Worm (Caenorhabditis elegans): ENCODE results near the gene pps-1.

Gene pps-1

DNA sequence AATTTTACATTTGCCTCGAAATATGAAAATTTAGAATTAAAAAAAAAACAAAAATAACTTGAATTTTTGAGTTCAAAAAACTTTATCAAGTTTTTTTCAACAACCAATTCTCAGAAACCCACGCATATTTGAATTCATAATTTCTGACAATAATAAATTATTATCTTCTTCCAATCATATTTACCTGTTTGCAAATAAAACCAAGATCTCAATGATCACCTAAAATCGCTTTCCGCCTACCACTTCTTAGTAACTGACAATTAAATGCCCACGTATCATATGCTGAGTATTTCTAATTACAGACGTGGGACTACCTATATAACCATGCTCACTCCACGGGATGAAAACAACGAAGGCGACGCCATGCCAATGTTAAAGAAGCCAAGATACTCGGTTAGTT, at the start of gene pps-1:
Gene pps-1, plus strand, starts transcription at position 301 of the 400 bp plus-strand sequence.
- no peak for TF ChIP-seq lin-39 (tag; optimal IDR thresholded peaks at IDR 0.05)
- TF ChIP-seq fkh-8 (tag; optimal IDR thresholded peaks at IDR 0.05): peak; percentile 6
- peak; percentile 25 for TF ChIP-seq pax-3 (tag; optimal IDR thresholded peaks at IDR 0.05)

DNA sequence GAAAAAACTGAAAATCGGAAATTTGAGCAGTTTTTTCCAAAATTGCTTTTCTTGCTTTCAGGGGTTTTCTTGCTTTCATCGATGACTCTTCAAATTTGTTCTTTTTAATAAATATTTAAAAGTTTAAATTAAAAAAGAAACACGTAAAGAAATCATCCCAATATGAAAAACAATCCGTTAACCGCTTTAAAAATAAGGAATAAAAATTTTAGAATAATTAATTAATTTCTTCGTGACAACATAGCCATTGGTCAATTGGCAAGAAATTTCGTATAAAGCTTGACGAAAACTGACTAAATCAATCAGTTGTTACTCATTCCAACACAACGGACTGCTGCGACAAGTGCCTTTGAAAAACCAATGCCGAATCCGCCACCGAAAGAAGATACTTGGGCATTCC, 49.2 kb upstream of the pps-1 start, which contains the start of gene nsph-3.2:
Gene nsph-3.2, plus strand, starts transcription at position 301 of the 400 bp plus-strand sequence.
- TF ChIP-seq irx-1 (tag; optimal IDR thresholded peaks at IDR 0.05): no peak
- no peak for TF ChIP-seq pag-3 (tag; optimal IDR thresholded peaks at IDR 0.05; ENCODE audit: borderline replicate concordance, insufficient read depth)
- TF ChIP-seq ama-1 (optimal IDR thresholded peaks at IDR 0.05): no peak
- TF ChIP-seq tlp-1 (tag; optimal IDR thresholded peaks at IDR 0.05): no peak
- no peak for TF ChIP-seq ceh-63 (GFP tag; optimal IDR thresholded peaks at IDR 0.05)
- no peak for TF ChIP-seq lin-13 (GFP tag; optimal IDR thresholded peaks at IDR 0.05)
- no peak for TF ChIP-seq nhr-85 (tag)
- TF ChIP-seq unc-98 (GFP tag; IDR thresholded peaks at IDR 0.05): no peak
- no peak for TF ChIP-seq aly-2 (tag; optimal IDR thresholded peaks at IDR 0.05)
- no peak for TF ChIP-seq nhr-76 (tag; optimal IDR thresholded peaks at IDR 0.05)
- TF ChIP-seq hpl-2 (GFP tag; optimal IDR thresholded peaks at IDR 0.05): no peak
- no peak for TF ChIP-seq egl-27 (tag; optimal IDR thresholded peaks at IDR 0.05)
- TF ChIP-seq egl-13 (tag; optimal IDR thresholded peaks at IDR 0.05): no peak
- no peak for TF ChIP-seq sox-4 (tag; optimal IDR thresholded peaks at IDR 0.05)
- TF ChIP-seq zag-1 (tag; optimal IDR thresholded peaks at IDR 0.05): no peak
- no peak for TF ChIP-seq mep-1 (tag; optimal IDR thresholded peaks at IDR 0.05)
- TF ChIP-seq lir-3 (tag; optimal IDR thresholded peaks at IDR 0.05; ENCODE audit: poor library complexity): no peak
- no peak for TF ChIP-seq ets-5 (GFP tag; IDR thresholded peaks at IDR 0.05)
- no peak for TF ChIP-seq dsc-1 (tag; optimal IDR thresholded peaks at IDR 0.05)

DNA sequence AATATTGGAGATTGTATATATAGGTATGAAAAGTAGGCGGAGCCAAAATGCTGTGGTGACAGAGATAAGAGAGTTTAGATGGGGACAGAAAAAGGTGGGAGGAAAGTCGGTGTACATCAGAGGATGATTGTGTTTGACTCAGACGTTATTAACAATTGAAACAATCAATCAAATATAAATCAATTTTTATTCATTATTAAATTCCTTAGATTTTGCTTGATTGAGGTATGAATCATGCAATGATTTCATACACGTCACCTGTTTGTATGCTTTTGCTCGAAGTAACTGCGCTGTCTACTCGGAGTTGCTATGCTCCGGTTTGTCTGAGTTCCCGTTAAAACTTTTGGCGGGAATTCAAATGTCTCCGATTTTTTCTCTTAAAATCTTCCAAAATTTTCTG, 46.7 kb upstream of the pps-1 start, which contains the start of gene C04G2.10:
Gene C04G2.10, plus strand, starts transcription at position 301 of the 400 bp plus-strand sequence.
- no peak for TF ChIP-seq lin-35 (GFP tag; optimal IDR thresholded peaks at IDR 0.05)
- no peak for TF ChIP-seq isw-1 (GFP tag; IDR thresholded peaks at IDR 0.05)
- no peak for TF ChIP-seq sup-37 (GFP tag; optimal IDR thresholded peaks at IDR 0.05)
- no peak for TF ChIP-seq hpl-2 (GFP tag; optimal IDR thresholded peaks at IDR 0.05)
- no peak for TF ChIP-seq mep-1 (tag; optimal IDR thresholded peaks at IDR 0.05)
- TF ChIP-seq C16A3.4 (tag; optimal IDR thresholded peaks at IDR 0.05): no peak
- TF ChIP-seq fkh-10 (GFP tag; optimal IDR thresholded peaks at IDR 0.05): no peak
- no peak for TF ChIP-seq ztf-11 (tag; optimal IDR thresholded peaks at IDR 0.05)
- TF ChIP-seq nhr-47 (tag; optimal IDR thresholded peaks at IDR 0.05): no peak
- no peak for TF ChIP-seq lir-3 (tag; optimal IDR thresholded peaks at IDR 0.05; ENCODE audit: poor library complexity)
- TF ChIP-seq unc-98 (GFP tag; IDR thresholded peaks at IDR 0.05): no peak
- no peak for TF ChIP-seq nhr-11 (tag; optimal IDR thresholded peaks at IDR 0.05)
- no peak for TF ChIP-seq rnt-1 (tag; optimal IDR thresholded peaks at IDR 0.05)
- TF ChIP-seq nhr-77 (tag; optimal IDR thresholded peaks at IDR 0.05): no peak
- TF ChIP-seq ceh-82 (tag; optimal IDR thresholded peaks at IDR 0.05): no peak
- no peak for TF ChIP-seq Y116A8C.19 (tag; optimal IDR thresholded peaks at IDR 0.05; ENCODE audit: borderline replicate concordance)
- no peak for TF ChIP-seq fkh-4 (tag; optimal IDR thresholded peaks at IDR 0.05; ENCODE audit: borderline replicate concordance)
- no peak for TF ChIP-seq nhr-84 (tag; optimal IDR thresholded peaks at IDR 0.05)
- TF ChIP-seq ets-5 (GFP tag; IDR thresholded peaks at IDR 0.05): no peak

DNA sequence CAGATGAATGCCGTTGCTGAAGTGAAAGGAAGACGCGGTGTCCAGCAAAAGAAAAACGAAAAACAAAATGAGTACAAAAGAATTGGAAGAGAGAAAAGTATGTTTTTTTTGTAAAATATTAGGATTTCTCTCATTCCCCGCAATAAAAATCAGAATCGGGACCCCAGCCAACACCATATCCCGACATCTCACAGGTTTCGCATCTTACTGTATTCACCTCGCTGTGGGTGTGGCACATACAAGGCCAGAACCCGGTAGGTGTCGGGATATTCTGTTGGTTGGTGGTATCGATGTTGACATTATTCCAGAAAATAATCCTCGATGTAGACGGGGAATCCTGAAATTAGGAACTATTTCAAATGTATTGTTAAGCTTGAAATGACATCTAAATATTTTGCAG, 45.0 kb upstream of the pps-1 start:
- TF ChIP-seq ama-1 (optimal IDR thresholded peaks at IDR 0.05) (no peak), skn-1 (tag; optimal IDR thresholded peaks at IDR 0.05) (no peak), tlp-1 (tag; optimal IDR thresholded peaks at IDR 0.05) (no peak), nhr-19 (GFP tag; conservative IDR thresholded peaks at IDR 0.05) (no peak), snu-23 (GFP tag; optimal IDR thresholded peaks at IDR 0.05) (no peak), sup-37 (GFP tag; optimal IDR thresholded peaks at IDR 0.05) (no peak)
